Fruit fly (Drosophila melanogaster) whole organism, embryonic: Measurements from ENCODE around the gene Lamtor5.

Experiments used
- Adf1 ChIP-seq: fragments of 200-800 bp; sonication (Bioruptor generic); IDR thresholded peaks from 2 replicates; pipeline ENCODE4 v1.3.6; 2022; ENCODE audit warnings: missing biosample characterization, missing genetic modification characterization
- Atf-2 ChIP-seq: fragments of 200-800 bp; sonication (Bioruptor generic); optimal IDR thresholded peaks from 2 replicates; lab custom pipeline; 2016; ENCODE audit warnings: missing biosample characterization, missing genetic modification characterization
- CG10321 ChIP-seq: fragments of 200-800 bp; sonication (Bioruptor generic); IDR thresholded peaks from 2 replicates; pipeline ENCODE4 v1.3.6; 2022; ENCODE audit warnings: missing biosample characterization, missing genetic modification characterization
- CG10431 ChIP-seq: fragments of 200-800 bp; sonication (Bioruptor generic); optimal IDR thresholded peaks from 3 replicates; lab custom pipeline; 2018; ENCODE audit warnings: missing biosample characterization, mild to moderate bottlenecking, missing genetic modification characterization
- CG12659 ChIP-seq: fragments of 200-800 bp; sonication (Bioruptor generic); optimal IDR thresholded peaks from 3 replicates; lab custom pipeline; 2017; ENCODE audit warnings: mild to moderate bottlenecking, missing biosample characterization, missing genetic modification reagents, missing genetic modification characterization
- CG13296 ChIP-seq: fragments of 200-800 bp; sonication (Bioruptor generic); optimal IDR thresholded peaks from 3 replicates; lab custom pipeline; 2018; ENCODE audit warnings: missing biosample characterization, mild to moderate bottlenecking, missing genetic modification characterization
- CG14014 ChIP-seq: fragments of 200-800 bp; sonication (Bioruptor generic); IDR thresholded peaks from 2 replicates; pipeline ENCODE4 v1.3.6; 2022; ENCODE audit warnings: missing biosample characterization, missing genetic modification characterization
- CG15514 ChIP-seq: fragments of 200-800 bp; sonication (Bioruptor generic); optimal IDR thresholded peaks from 3 replicates; lab custom pipeline; 2017; ENCODE audit warnings: missing biosample characterization, missing genetic modification characterization, mild to moderate bottlenecking, moderate library complexity, missing genetic modification reagents
- CG17612 ChIP-seq: fragments of 200-800 bp; sonication (Bioruptor generic); IDR thresholded peaks from 2 replicates; pipeline ENCODE4 v1.3.6; 2022; ENCODE audit warnings: missing biosample characterization, missing genetic modification characterization
- CG18011 ChIP-seq: fragments of 200-800 bp; sonication (Bioruptor generic); optimal IDR thresholded peaks from 2 replicates; lab custom pipeline; 2017; ENCODE audit warnings: missing biosample characterization, missing genetic modification characterization, mild to moderate bottlenecking, moderate library complexity, missing genotype
- CG18262 ChIP-seq: fragments of 200-800 bp; optimal IDR thresholded peaks from 3 replicates; lab custom pipeline; 2019; ENCODE audit warnings: missing biosample characterization, mild to moderate bottlenecking, missing genetic modification characterization, moderate library complexity
- CG18476 ChIP-seq: fragments of 200-800 bp; sonication (Bioruptor generic); optimal IDR thresholded peaks from 2 replicates; lab custom pipeline; 2016; ENCODE audit warnings: missing biosample characterization, mild to moderate bottlenecking, missing genetic modification characterization
- CG2116 ChIP-seq: fragments of 200-800 bp; sonication (Bioruptor generic); optimal IDR thresholded peaks from 3 replicates; lab custom pipeline; 2018; ENCODE audit warnings: missing biosample characterization, mild to moderate bottlenecking, missing genetic modification characterization
- CG2120 ChIP-seq: fragments of 200-800 bp; sonication (Bioruptor generic); optimal IDR thresholded peaks from 3 replicates; lab custom pipeline; 2016; ENCODE audit warnings: missing biosample characterization, missing genetic modification characterization
- CG2678 ChIP-seq: fragments of 200-800 bp; sonication (Bioruptor generic); optimal IDR thresholded peaks from 3 replicates; lab custom pipeline; 2019; ENCODE audit warnings: missing biosample characterization, mild to moderate bottlenecking, missing genetic modification characterization, moderate library complexity
- CG33557 ChIP-seq: fragments of 200-800 bp; sonication (Bioruptor generic); optimal IDR thresholded peaks from 2 replicates; lab custom pipeline; 2019; ENCODE audit warnings: missing biosample characterization, mild to moderate bottlenecking, missing genetic modification characterization, moderate library complexity
- CG3847 ChIP-seq: fragments of 200-800 bp; sonication (Bioruptor generic); IDR thresholded peaks from 2 replicates; pipeline ENCODE4 v1.3.6; 2022; ENCODE audit warnings: missing biosample characterization, missing genetic modification characterization
- CG4404 ChIP-seq: fragments of 200-800 bp; sonication (Bioruptor generic); IDR thresholded peaks from 2 replicates; pipeline ENCODE4 v1.3.6; 2022; ENCODE audit warnings: missing biosample characterization, missing genetic modification characterization
- CG4617 ChIP-seq: fragments of 200-800 bp; sonication (Bioruptor generic); optimal IDR thresholded peaks from 3 replicates; lab custom pipeline; 2016; ENCODE audit warnings: missing biosample characterization, missing genetic modification characterization, borderline replicate concordance
- CG4707 ChIP-seq: fragments of 200-800 bp; sonication (Bioruptor generic); optimal IDR thresholded peaks from 2 replicates; lab custom pipeline; 2018; ENCODE audit warnings: missing biosample characterization, mild to moderate bottlenecking, missing genetic modification characterization, moderate library complexity
- CG7556 ChIP-seq: fragments of 200-800 bp; sonication (Bioruptor generic); optimal IDR thresholded peaks from 2 replicates; lab custom pipeline; 2017; ENCODE audit warnings: missing biosample characterization, mild to moderate bottlenecking, missing genetic modification characterization
- CG7963 ChIP-seq: fragments of 200-800 bp; sonication (Bioruptor generic); IDR thresholded peaks from 3 replicates; pipeline ENCODE4 v1.3.6; 2022; ENCODE audit warnings: missing biosample characterization, missing genetic modification characterization; ENCODE audit not compliant: partially characterized antibody
- CG8944 ChIP-seq: fragments of 200-800 bp; sonication (Bioruptor generic); optimal IDR thresholded peaks from 3 replicates; lab custom pipeline; 2016; ENCODE audit warnings: missing biosample characterization, missing genetic modification characterization
- CG9727 ChIP-seq: fragments of 200-800 bp; sonication (Bioruptor generic); optimal IDR thresholded peaks from 3 replicates; lab custom pipeline; 2017; ENCODE audit warnings: missing biosample characterization, mild to moderate bottlenecking, missing genetic modification characterization
- CoRest ChIP-seq: fragments of 200-800 bp; sonication (Bioruptor generic); optimal IDR thresholded peaks from 3 replicates; lab custom pipeline; 2018; ENCODE audit warnings: missing biosample characterization, mild to moderate bottlenecking, missing genetic modification characterization, moderate library complexity
- D19B ChIP-seq: fragments of 200-800 bp; sonication (Bioruptor generic); optimal IDR thresholded peaks from 2 replicates; lab custom pipeline; 2017; ENCODE audit warnings: missing biosample characterization, mild to moderate bottlenecking, missing genetic modification characterization
- Dfd ChIP-seq, 2 experiments: fragments of >200 bp; optimal IDR thresholded peaks; 2 replicates each; lab custom pipeline; 2017; ENCODE audit warnings: missing biosample characterization in 2 of 2, missing genetic modification characterization in 2 of 2
- Dll ChIP-seq: fragments of 200-800 bp; sonication (Bioruptor generic); IDR thresholded peaks from 4 replicates; pipeline ENCODE4 v1.3.6; 2022; ENCODE audit warnings: missing biosample characterization, missing genetic modification characterization; ENCODE audit not compliant: partially characterized antibody
- Ets65A ChIP-seq: fragments of 200-800 bp; sonication (Bioruptor generic); peaks from one replicate; lab custom pipeline; 2016; ENCODE audit warnings: missing biosample characterization, missing genetic modification characterization
- Fer1 ChIP-seq: fragments of 200-800 bp; sonication (Bioruptor generic); optimal IDR thresholded peaks from 2 replicates; lab custom pipeline; 2017; ENCODE audit warnings: missing biosample characterization, mild to moderate bottlenecking, missing genetic modification characterization
- Gsc ChIP-seq: fragments of 200-800 bp; sonication (Bioruptor generic); IDR thresholded peaks from 2 replicates; pipeline ENCODE4 v1.3.6; 2022; ENCODE audit warnings: missing biosample characterization, missing genetic modification characterization
- H15 ChIP-seq: fragments of 200-800 bp; sonication (Bioruptor generic); IDR thresholded peaks from 3 replicates; pipeline ENCODE4 v1.3.6; 2022; ENCODE audit warnings: missing biosample characterization, missing genetic modification characterization
- HHEX ChIP-seq: fragments of 200-800 bp; sonication (Bioruptor generic); optimal IDR thresholded peaks from 3 replicates; lab custom pipeline; 2017; ENCODE audit warnings: missing biosample characterization, mild to moderate bottlenecking, missing genetic modification characterization, missing genetic modification reagents
- HLH4C ChIP-seq: fragments of 200-800 bp; sonication (Bioruptor generic); IDR thresholded peaks from 3 replicates; pipeline ENCODE4 v1.3.6; 2022; ENCODE audit warnings: missing biosample characterization, missing genetic modification characterization; ENCODE audit not compliant: partially characterized antibody
- Nf-YC ChIP-seq: fragments of 200-800 bp; optimal IDR thresholded peaks from 3 replicates; lab custom pipeline; 2019; ENCODE audit warnings: missing biosample characterization, mild to moderate bottlenecking, missing genetic modification characterization, moderate library complexity
- Pdp1 ChIP-seq, 2 experiments: fragments of 200-800 bp; sonication (Bioruptor generic); optimal IDR thresholded peaks; 3 replicates each; lab custom pipeline; 2016; ENCODE audit warnings: missing biosample characterization in 2 of 2, missing genetic modification characterization in 2 of 2, mild to moderate bottlenecking in 1 of 2, moderate library complexity in 1 of 2
- Sry-δ ChIP-seq: fragments of 200-800 bp; sonication (Bioruptor generic); optimal IDR thresholded peaks from 2 replicates; lab custom pipeline; 2016; ENCODE audit warnings: missing biosample characterization, missing genetic modification characterization
- Xrp1 ChIP-seq: fragments of 200-800 bp; sonication (Bioruptor generic); IDR thresholded peaks from 2 replicates; pipeline ENCODE4 v1.3.6; 2022; ENCODE audit warnings: missing biosample characterization, missing genetic modification characterization
- bab2 ChIP-seq: fragments of 200-800 bp; sonication (Bioruptor generic); optimal IDR thresholded peaks from 2 replicates; lab custom pipeline; 2016; ENCODE audit warnings: missing biosample characterization, missing genetic modification characterization
- bowl ChIP-seq: fragments of 200-800 bp; sonication (Bioruptor generic); IDR thresholded peaks from 2 replicates; pipeline ENCODE4 v1.3.6; 2022; ENCODE audit warnings: missing biosample characterization, missing genetic modification characterization
- btn ChIP-seq: fragments of 200-800 bp; sonication (Bioruptor generic); optimal IDR thresholded peaks from 2 replicates; lab custom pipeline; 2016; ENCODE audit warnings: missing biosample characterization, missing genetic modification characterization
- chif ChIP-seq, 2 experiments: fragments of 200-800 bp; sonication (Bioruptor generic); optimal IDR thresholded peaks; 3 replicates each; lab custom pipeline; 2016; ENCODE audit warnings: missing biosample characterization in 2 of 2, missing genetic modification characterization in 2 of 2
- cwo ChIP-seq: fragments of 200-800 bp; sonication (Bioruptor generic); optimal IDR thresholded peaks from 3 replicates; lab custom pipeline; 2017; ENCODE audit warnings: missing biosample characterization, missing genetic modification characterization, mild to moderate bottlenecking, moderate library complexity, missing genetic modification reagents
- gt ChIP-seq: fragments of 200-800 bp; sonication (Bioruptor generic); IDR thresholded peaks from 2 replicates; pipeline ENCODE4 v1.3.6; 2022; ENCODE audit warnings: missing biosample characterization, missing genetic modification characterization
- kay ChIP-seq: fragments of 200-800 bp; sonication (Bioruptor generic); optimal IDR thresholded peaks from 2 replicates; lab custom pipeline; 2016; ENCODE audit warnings: missing biosample characterization, missing genetic modification characterization
- mam ChIP-seq: fragments of 200-800 bp; sonication (Bioruptor generic); optimal IDR thresholded peaks from 3 replicates; lab custom pipeline; 2016; ENCODE audit warnings: missing biosample characterization, missing genetic modification characterization
- mirr ChIP-seq: fragments of 200-800 bp; sonication (Bioruptor generic); optimal IDR thresholded peaks from 3 replicates; lab custom pipeline; 2018; ENCODE audit warnings: missing biosample characterization, mild to moderate bottlenecking, missing genetic modification characterization
- sqz ChIP-seq: fragments of 200-800 bp; sonication (Bioruptor generic); optimal IDR thresholded peaks from 3 replicates; lab custom pipeline; 2018; ENCODE audit warnings: missing biosample characterization, mild to moderate bottlenecking, missing genetic modification characterization
- tna ChIP-seq: fragments of 200-800 bp; sonication (Bioruptor generic); IDR thresholded peaks from 2 replicates; pipeline ENCODE4 v1.3.6; 2022; ENCODE audit warnings: missing biosample characterization, missing genetic modification characterization; ENCODE audit not compliant: partially characterized antibody

Gene Lamtor5

DNA sequence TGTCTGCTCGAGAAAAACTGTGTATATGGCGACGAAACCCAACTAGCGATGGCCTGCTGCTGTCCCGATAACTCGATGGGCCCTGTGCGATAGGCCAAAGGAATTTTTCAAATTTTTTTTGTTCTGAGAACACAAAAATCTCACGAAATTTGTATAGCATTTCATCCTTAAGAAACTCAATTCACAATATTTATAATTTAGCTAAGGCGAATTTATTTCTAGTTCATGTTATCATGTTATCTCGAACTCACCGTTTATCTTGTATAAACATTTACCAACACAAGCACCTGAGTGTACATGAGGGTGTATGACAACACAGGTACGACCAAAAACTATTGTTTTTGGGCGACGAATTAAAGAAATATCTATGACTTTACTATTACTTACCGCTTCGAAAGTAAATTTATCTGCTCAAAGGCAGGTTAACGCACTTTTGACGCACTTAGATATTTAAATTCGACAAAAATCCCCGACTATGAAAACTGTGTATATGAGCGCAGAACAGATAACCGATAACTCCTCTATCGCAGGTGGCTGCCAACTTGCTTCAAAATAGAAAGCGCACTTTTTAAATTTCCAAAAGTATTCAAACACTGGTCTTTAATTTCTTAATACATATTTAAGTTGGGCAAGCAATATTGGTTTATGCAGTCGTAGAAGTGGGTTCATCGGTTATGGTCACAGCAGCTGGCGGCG, 41.5 kb upstream of the Lamtor5 start, which contains the start of gene arm (continued):
- TF ChIP-seq Adf1 (GFP tag; lab: Robert Waterston, UW), result no peak
- TF ChIP-seq Pdp1 (GFP tag; optimal IDR thresholded peaks at IDR 0.05; lab: Kevin White, UChicago), result peak in 1 of 2 experiments; percentile 21
- TF ChIP-seq Ets65A, result peak; percentile 53
- TF ChIP-seq CG18262 (tag; lab: Kevin White, UChicago), result no peak
- TF ChIP-seq kay (GFP tag; lab: Kevin White, UChicago), result no peak
- no peak for TF ChIP-seq CG8944 (GFP tag; lab: Kevin White, UChicago)
- TF ChIP-seq chif (GFP tag; optimal IDR thresholded peaks at IDR 0.05; lab: Kevin White, UChicago), result no peak
- peak; percentile 6 for TF ChIP-seq CG12659 (GFP tag; lab: Kevin White, UChicago)
- 0 out of 2 replicates have a peak, but pooled peaks have one; percentile 10 for TF ChIP-seq CG3847
- TF ChIP-seq CG14014 (GFP tag; lab: Robert Waterston, UW), result no peak
- TF ChIP-seq Gsc (GFP tag; lab: Robert Waterston, UW), result no peak
- no peak for TF ChIP-seq CG9727 (GFP tag; lab: Kevin White, UChicago)
- no peak for TF ChIP-seq Nf-YC
- no peak for TF ChIP-seq Fer1 (GFP tag; lab: Kevin White, UChicago)
- no peak for TF ChIP-seq mirr (GFP tag; lab: Kevin White, UChicago)
- TF ChIP-seq CG2678, result no peak
- TF ChIP-seq HLH4C (GFP tag; lab: Robert Waterston, UW), result peak; percentile 26; the same call in 1 of the 3 replicates
- no peak for TF ChIP-seq cwo
- peak; percentile 43 for TF ChIP-seq CG2120 (GFP tag; lab: Kevin White, UChicago)
- no peak for TF ChIP-seq CG10431
- peak; percentile 11 for TF ChIP-seq mam (GFP tag; lab: Kevin White, UChicago)
- no peak for TF ChIP-seq HHEX
- peak; percentile 19 for TF ChIP-seq CG4617 (GFP tag; lab: Kevin White, UChicago)
- 0 out of 3 replicates have a peak, but pooled peaks have one; percentile 35 for TF ChIP-seq CG7963 (GFP tag; lab: Robert Waterston, UW)
- TF ChIP-seq CG15514 (GFP tag; lab: Kevin White, UChicago), result peak; percentile 11
- no peak for TF ChIP-seq CG33557 (GFP tag; lab: Kevin White, UChicago)
- TF ChIP-seq CoRest (tag; lab: Kevin White, UChicago), result peak; percentile 4
- no peak for TF ChIP-seq CG18476 (GFP tag; lab: Kevin White, UChicago)
- TF ChIP-seq CG2116 (GFP tag; lab: Kevin White, UChicago), result peak; percentile 11
- peak; percentile 23 for TF ChIP-seq sqz (GFP tag; lab: Kevin White, UChicago)
- no peak for TF ChIP-seq gt (GFP tag; lab: Robert Waterston, UW)
- TF ChIP-seq btn (GFP tag; lab: Kevin White, UChicago), result no peak
- no peak for TF ChIP-seq CG7556
- peak; percentile 77 for TF ChIP-seq Sry-δ (GFP tag; lab: Kevin White, UChicago)
- no peak for TF ChIP-seq CG18011 (GFP tag; lab: Kevin White, UChicago)
- no peak for TF ChIP-seq Xrp1
- TF ChIP-seq Dll, result 0 out of 4 replicates have a peak, but pooled peaks have one; percentile 35
- no peak for TF ChIP-seq Dfd (GFP tag; optimal IDR thresholded peaks at IDR 0.05; lab: Kevin White, UChicago)
- no peak for TF ChIP-seq Atf-2 (GFP tag; lab: Kevin White, UChicago)
- no peak for TF ChIP-seq CG4707 (GFP tag; lab: Kevin White, UChicago)
- TF ChIP-seq CG4404 (GFP tag; lab: Robert Waterston, UW), result no peak
- TF ChIP-seq D19B (GFP tag; lab: Kevin White, UChicago), result no peak
- TF ChIP-seq bab2 (GFP tag; lab: Kevin White, UChicago), result no peak
- TF ChIP-seq CG10321 (GFP tag; lab: Robert Waterston, UW), result no peak
- no peak for TF ChIP-seq CG17612 (GFP tag; lab: Robert Waterston, UW)
- no peak for TF ChIP-seq CG13296
- TF ChIP-seq tna, result no peak
- no peak for TF ChIP-seq bowl (GFP tag; lab: Robert Waterston, UW)
- no peak for TF ChIP-seq H15 (GFP tag; lab: Robert Waterston, UW)
